Worm (Caenorhabditis elegans): ENCODE measurements around the gene Y15E3A.5.

DNA sequence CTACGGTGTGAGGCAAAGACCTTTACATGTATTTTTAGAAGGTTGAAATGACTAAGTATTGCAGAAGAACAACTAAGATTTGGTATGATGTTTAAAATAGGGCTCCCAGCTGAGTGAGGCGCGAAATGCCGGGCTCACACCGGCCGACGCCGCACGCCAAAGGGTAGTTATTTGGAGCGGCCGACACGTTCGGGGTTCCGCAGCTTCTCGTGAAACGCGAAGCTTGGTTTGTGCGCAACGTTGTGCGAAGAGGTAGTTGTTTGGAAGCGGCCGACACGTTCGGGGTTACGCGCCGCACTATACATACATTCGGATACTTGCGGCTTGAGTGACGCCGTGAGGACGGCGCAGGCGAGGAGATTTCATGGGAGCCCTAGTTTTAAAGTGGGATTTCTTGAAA, 47.9 kb downstream of the Y15E3A.5 start:
- peak; percentile 30 for TF ChIP-seq snpc-4 (tag; optimal IDR thresholded peaks at IDR 0.05)
- no peak for TF ChIP-seq ztf-4 (tag; optimal IDR thresholded peaks at IDR 0.05)
- no peak for TF ChIP-seq nhr-77 (tag; optimal IDR thresholded peaks at IDR 0.05)
- no peak for TF ChIP-seq ztf-11 (tag; optimal IDR thresholded peaks at IDR 0.05)
- TF ChIP-seq aly-2 (tag; optimal IDR thresholded peaks at IDR 0.05) = no peak
- no peak for TF ChIP-seq elt-3 (tag; optimal IDR thresholded peaks at IDR 0.05)
